Worm (Caenorhabditis elegans) whole organism, L1 larva: Measurements from ENCODE around the gene gldi-2.

ENCODE experiments used
- C16A3.4 ChIP-seq: fragments of 150-350 bp; optimal IDR thresholded peaks from 2 replicates; lab custom pipeline; 2014; ENCODE audit warnings: missing biosample characterization, missing genetic modification characterization
- aha-1 ChIP-seq: fragments of 150-350 bp; optimal IDR thresholded peaks from 2 replicates; lab custom pipeline; 2014; ENCODE audit warnings: missing biosample characterization, missing genetic modification characterization
- ama-1 ChIP-seq: fragments of 150-350 bp; optimal IDR thresholded peaks from 2 replicates; lab custom pipeline; 2014
- blmp-1 ChIP-seq: fragments of 150-350 bp; optimal IDR thresholded peaks from 2 replicates; lab custom pipeline; 2014; ENCODE audit warnings: missing biosample characterization, missing genetic modification characterization
- ceh-63 ChIP-seq: fragments of 200-800 bp; sonication (Bioruptor generic); optimal IDR thresholded peaks from 2 replicates; lab custom pipeline; 2018; ENCODE audit warnings: mild to moderate bottlenecking, missing genetic modification characterization, missing compliant biosample characterization
- ceh-82 ChIP-seq, 3 experiments: fragments of 150-350 bp in 1 of 3; sonication (generic microtip) in 2 of 3; optimal IDR thresholded peaks; 2 replicates each; lab custom pipeline; 2014 to 2017; ENCODE audit warnings: missing biosample characterization in 3 of 3, missing genetic modification characterization in 3 of 3
- dpl-1 ChIP-seq, 3 experiments: fragments of 150-350 bp in 2 of 3; sonication (generic microtip) in 1 of 3; optimal IDR thresholded peaks; 2 replicates each; lab custom pipeline; 2014 to 2017; ENCODE audit warnings: missing biosample characterization in 3 of 3, missing genetic modification characterization in 3 of 3, missing genetic modification reagents in 3 of 3
- dsc-1 ChIP-seq: sonication (generic microtip); optimal IDR thresholded peaks from 2 replicates; lab custom pipeline; 2016; ENCODE audit warnings: mild to moderate bottlenecking, missing genetic modification characterization, missing compliant biosample characterization
- efl-1 ChIP-seq, 4 experiments: fragments of 150-350 bp; optimal IDR thresholded peaks in 3 of 4; peaks in 1 of 4; 1 replicate in 1 of 4; 2 replicates in 3 of 4; lab custom pipeline; 2014; ENCODE audit warnings: missing biosample characterization in 2 of 4, missing genetic modification characterization in 2 of 4, missing genetic modification reagents in 2 of 4
- egl-13 ChIP-seq: sonication (generic microtip); optimal IDR thresholded peaks from 2 replicates; lab custom pipeline; 2016; ENCODE audit warnings: missing genotype, missing genetic modification reagents, missing genetic modification characterization, missing compliant biosample characterization
- egl-27 ChIP-seq, 2 experiments: fragments of 150-350 bp in 1 of 2; sonication (generic microtip); optimal IDR thresholded peaks; 3 replicates each; lab custom pipeline; 2017 to 2018; ENCODE audit warnings: missing biosample characterization in 2 of 2, missing genetic modification characterization in 2 of 2, missing genetic modification reagents in 2 of 2
- elt-2 ChIP-seq: sonication (generic microtip); optimal IDR thresholded peaks from 2 replicates; lab custom pipeline; 2016; ENCODE audit warnings: missing genetic modification characterization, mild to moderate bottlenecking, inconsistent platforms, missing compliant biosample characterization, missing genetic modification reagents
- ets-5 ChIP-seq: fragments of 200-800 bp; sonication (Bioruptor generic); IDR thresholded peaks from 2 replicates; pipeline ENCODE4 v1.3.6; 2022; ENCODE audit warnings: missing genetic modification characterization, missing compliant biosample characterization
- fkh-10 ChIP-seq: sonication (generic microtip); optimal IDR thresholded peaks from 2 replicates; lab custom pipeline; 2017; ENCODE audit warnings: missing biosample characterization, missing genetic modification reagents, missing genetic modification characterization
- fkh-8 ChIP-seq: sonication (generic microtip); optimal IDR thresholded peaks from 2 replicates; lab custom pipeline; 2016; ENCODE audit warnings: mild to moderate bottlenecking, missing genetic modification characterization, missing compliant biosample characterization
- fos-1 ChIP-seq: fragments of 150-350 bp; optimal IDR thresholded peaks from 2 replicates; lab custom pipeline; 2014; ENCODE audit warnings: missing biosample characterization, missing genetic modification characterization
- hlh-4 ChIP-seq: sonication (generic microtip); optimal IDR thresholded peaks from 2 replicates; lab custom pipeline; 2016; ENCODE audit warnings: mild to moderate bottlenecking, missing genetic modification characterization, missing compliant biosample characterization
- irx-1 ChIP-seq: sonication (generic microtip); optimal IDR thresholded peaks from 2 replicates; lab custom pipeline; 2016; ENCODE audit warnings: missing genetic modification characterization, missing compliant biosample characterization
- isw-1 ChIP-seq: fragments of 200-800 bp; sonication (Bioruptor generic); IDR thresholded peaks from 2 replicates; pipeline ENCODE4 v1.3.6; 2022; ENCODE audit warnings: missing genetic modification characterization, missing compliant biosample characterization
- jun-1 ChIP-seq: fragments of 150-350 bp; optimal IDR thresholded peaks from 2 replicates; lab custom pipeline; 2014; ENCODE audit warnings: missing biosample characterization, missing genetic modification reagents, missing genetic modification characterization
- lin-14 ChIP-seq: fragments of 200-800 bp; sonication (Bioruptor generic); optimal IDR thresholded peaks from 2 replicates; lab custom pipeline; 2018; ENCODE audit warnings: mild to moderate bottlenecking, missing genetic modification characterization, moderate library complexity, missing compliant biosample characterization
- mdl-1 ChIP-seq, 2 experiments: fragments of 150-350 bp; optimal IDR thresholded peaks; 2 replicates each; lab custom pipeline; 2014 to 2017; ENCODE audit warnings: missing biosample characterization in 2 of 2, missing genetic modification characterization in 2 of 2, inconsistent platforms in 1 of 2
- mef-2 ChIP-seq: fragments of 150-350 bp; optimal IDR thresholded peaks from 2 replicates; lab custom pipeline; 2014; ENCODE audit warnings: missing biosample characterization, missing genetic modification characterization
- nhr-12 ChIP-seq: sonication (generic microtip); optimal IDR thresholded peaks from 2 replicates; lab custom pipeline; 2017; ENCODE audit warnings: missing biosample characterization, missing genetic modification characterization
- nhr-19 ChIP-seq: fragments of 200-800 bp; sonication (Bioruptor generic); conservative IDR thresholded peaks from 2 replicates; pipeline ENCODE4 v1.3.6; 2022; ENCODE audit warnings: missing genetic modification characterization, missing compliant biosample characterization
- nhr-71 ChIP-seq: sonication (generic microtip); optimal IDR thresholded peaks from 2 replicates; lab custom pipeline; 2016; ENCODE audit warnings: mild to moderate bottlenecking, missing genetic modification characterization, moderate library complexity, missing compliant biosample characterization
- nhr-85 ChIP-seq: sonication (generic microtip); peaks from one replicate; lab custom pipeline; 2016; ENCODE audit warnings: missing genetic modification characterization, inconsistent platforms, missing compliant biosample characterization
- pax-3 ChIP-seq: fragments of 200-800 bp; sonication (Bioruptor generic); optimal IDR thresholded peaks from 2 replicates; lab custom pipeline; 2018; ENCODE audit warnings: mild to moderate bottlenecking, missing genetic modification characterization, moderate library complexity, missing compliant biosample characterization
- pqm-1 ChIP-seq: sonication (generic microtip); optimal IDR thresholded peaks from 3 replicates; lab custom pipeline; 2017; ENCODE audit warnings: missing biosample characterization, missing genetic modification characterization
- rnt-1 ChIP-seq: sonication (generic microtip); optimal IDR thresholded peaks from 2 replicates; lab custom pipeline; 2016; ENCODE audit warnings: mild to moderate bottlenecking, missing genetic modification characterization, moderate library complexity, missing compliant biosample characterization
- snu-23 ChIP-seq: sonication (generic microtip); optimal IDR thresholded peaks from 2 replicates; lab custom pipeline; 2016; ENCODE audit warnings: missing genetic modification characterization, missing compliant biosample characterization
- sox-4 ChIP-seq: sonication (generic microtip); optimal IDR thresholded peaks from 2 replicates; lab custom pipeline; 2016; ENCODE audit warnings: missing genetic modification characterization, missing compliant biosample characterization
- sptf-1 ChIP-seq: fragments of 150-350 bp; optimal IDR thresholded peaks from 2 replicates; lab custom pipeline; 2014; ENCODE audit warnings: missing biosample characterization, missing genetic modification characterization
- unc-130 ChIP-seq: fragments of 150-350 bp; optimal IDR thresholded peaks from 2 replicates; lab custom pipeline; 2017; ENCODE audit warnings: missing biosample characterization, missing genetic modification characterization, inconsistent platforms
- unc-98 ChIP-seq: fragments of 200-800 bp; sonication (Bioruptor generic); IDR thresholded peaks from 2 replicates; pipeline ENCODE4 v1.3.6; 2022; ENCODE audit warnings: missing genetic modification characterization, missing compliant biosample characterization
- xbp-1 ChIP-seq: sonication (generic microtip); optimal IDR thresholded peaks from 2 replicates; lab custom pipeline; 2016; ENCODE audit warnings: missing genetic modification characterization, missing compliant biosample characterization
- ztf-11 ChIP-seq, 2 experiments: sonication (generic microtip); optimal IDR thresholded peaks; 2 replicates each; lab custom pipeline; 2016 to 2017; ENCODE audit warnings: missing genetic modification characterization in 2 of 2, missing biosample characterization in 1 of 2, missing compliant biosample characterization in 1 of 2
- ztf-4 ChIP-seq: fragments of 150-350 bp; optimal IDR thresholded peaks from 2 replicates; lab custom pipeline; 2014; ENCODE audit warnings: missing biosample characterization, missing genetic modification characterization

The gldi-2 gene

ce11 chrII:6830012-6830411, 46.8 kb downstream of the gldi-2 start (continued):
- no peak for TF ChIP-seq pqm-1 (tag; lab: Kevin White, UChicago)
- TF ChIP-seq snu-23, result peak; percentile 2
- no peak for TF ChIP-seq isw-1
- TF ChIP-seq jun-1 (tag; lab: Kevin White, UChicago), result no peak
- TF ChIP-seq dsc-1, result no peak
- TF ChIP-seq unc-98 (GFP tag; lab: Robert Waterston, UW), result no peak
- TF ChIP-seq sox-4 (tag; lab: Kevin White, UChicago), result no peak
- no peak for TF ChIP-seq ztf-11 (tag; optimal IDR thresholded peaks at IDR 0.05; lab: Kevin White, UChicago)
- no peak for TF ChIP-seq C16A3.4
- no peak for TF ChIP-seq ztf-4
- no peak for TF ChIP-seq ceh-63 (GFP tag; lab: Kevin White, UChicago)
- TF ChIP-seq ama-1 (lab: Kevin White, UChicago), result no peak

- TF ChIP-seq efl-1 (optimal IDR thresholded peaks at IDR 0.05; lab: Kevin White, UChicago) (no peak), efl-1 (GFP tag; optimal IDR thresholded peaks at IDR 0.05 in 1 of 2; lab: Kevin White, UChicago) (peak in 1 of 2 experiments; percentile 16), mef-2 (tag; lab: Kevin White, UChicago) (no peak), blmp-1 (peak; percentile 72), ztf-4 (no peak), nhr-85 (tag; lab: Kevin White, UChicago) (peak; percentile 74)
- TF ChIP-seq, all 84 proteins: peak for 3
Measured at ce11 chrII:6830923-6831322, 47.7 kb downstream of the gldi-2 start.

DNA sequence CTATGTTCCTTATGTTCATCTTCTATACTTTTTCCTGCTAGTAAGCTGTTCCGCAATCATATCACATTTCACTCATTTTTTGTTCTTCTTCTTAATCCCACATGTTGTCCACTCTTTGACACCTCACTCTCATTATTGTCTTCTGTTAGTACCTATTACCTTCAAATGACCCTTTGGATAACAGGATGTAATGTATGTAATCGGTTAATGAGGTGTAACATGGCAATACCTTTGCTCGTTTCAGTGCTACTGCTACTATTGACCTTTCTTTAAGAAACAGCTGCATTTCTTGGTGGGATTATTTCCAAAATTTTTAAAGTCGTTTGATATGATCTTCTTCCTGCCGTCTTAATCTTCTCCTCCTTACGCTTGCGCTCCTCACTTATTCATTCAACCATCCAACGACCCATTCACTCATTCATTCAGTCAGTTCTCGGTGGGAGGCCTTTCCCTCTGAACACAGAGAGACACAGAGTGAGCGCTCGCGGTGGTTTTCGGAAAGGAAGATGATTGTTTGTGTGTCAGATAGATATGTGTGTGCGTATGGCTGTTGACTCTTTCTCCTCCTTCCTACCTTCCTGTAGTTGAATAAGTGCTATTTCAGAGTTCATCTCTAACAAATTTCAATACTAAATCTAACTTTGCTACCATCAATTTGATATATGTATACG, 48.4 kb downstream of the gldi-2 start:
- TF ChIP-seq efl-1 (optimal IDR thresholded peaks at IDR 0.05; lab: Kevin White, UChicago), result no peak
- peak in 1 of 2 experiments; percentile 66 for TF ChIP-seq efl-1 (GFP tag; optimal IDR thresholded peaks at IDR 0.05 in 1 of 2; lab: Kevin White, UChicago)
- no peak for TF ChIP-seq aha-1 (tag; lab: Kevin White, UChicago)
- no peak for TF ChIP-seq fos-1 (tag; lab: Kevin White, UChicago)
- TF ChIP-seq nhr-19, result no peak
- peak; percentile 61 for TF ChIP-seq lin-14
- TF ChIP-seq dsc-1, result peak; percentile 21
- peak; percentile 32 for TF ChIP-seq blmp-1
- peak; percentile 6 for TF ChIP-seq rnt-1 (tag; lab: Kevin White, UChicago)
- peak in 1 of 3 experiments; percentile 6 for TF ChIP-seq ceh-82 (tag; optimal IDR thresholded peaks at IDR 0.05; lab: Kevin White, UChicago)
- TF ChIP-seq, all 84 proteins: peak for 6

- TF ChIP-seq sptf-1 (tag; lab: Kevin White, UChicago), result no peak
- TF ChIP-seq fos-1 (tag; lab: Kevin White, UChicago), result no peak
- no peak for TF ChIP-seq dpl-1 (GFP tag; optimal IDR thresholded peaks at IDR 0.05; lab: Kevin White, UChicago)
- no peak for TF ChIP-seq efl-1 (optimal IDR thresholded peaks at IDR 0.05; lab: Kevin White, UChicago)
- TF ChIP-seq efl-1 (GFP tag; optimal IDR thresholded peaks at IDR 0.05 in 1 of 2; lab: Kevin White, UChicago), result peak in 1 of 2 experiments; percentile 70
- TF ChIP-seq fkh-10 (GFP tag; lab: Kevin White, UChicago), result peak; percentile 52
Measured at ce11 chrII:6832207-6832606, 49.0 kb downstream of the gldi-2 start.

DNA sequence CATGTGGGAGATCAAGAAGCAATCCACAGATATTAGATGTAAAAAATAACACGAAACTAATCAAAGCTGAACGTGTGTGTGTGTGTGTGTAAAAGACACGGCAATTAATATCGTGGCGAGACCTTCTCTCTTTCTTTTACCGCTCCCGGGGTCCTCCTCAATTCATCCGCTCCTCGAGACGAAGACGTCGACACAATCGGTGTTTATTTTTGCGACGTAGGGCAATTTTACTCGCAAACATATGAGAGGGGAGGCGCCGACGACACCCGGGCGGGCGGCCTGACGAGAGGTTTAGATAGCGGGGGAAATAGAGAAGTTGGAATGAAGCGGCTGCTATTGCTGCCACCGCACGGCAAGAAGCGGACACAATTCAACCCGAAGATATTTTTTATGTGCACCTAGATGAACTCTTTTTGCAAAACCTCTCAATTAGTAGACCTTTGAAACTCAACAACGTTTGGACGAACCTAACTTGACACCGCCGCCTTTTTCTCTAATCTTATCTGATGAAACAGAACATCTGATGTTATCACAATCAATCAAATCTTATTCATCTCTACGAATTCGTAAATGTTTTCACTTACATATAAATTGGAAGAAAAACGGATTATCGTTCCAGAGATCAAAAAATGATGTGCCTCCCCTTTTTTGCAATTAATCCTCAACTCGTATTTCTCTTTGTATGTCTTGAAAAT, 49.6 kb downstream of the gldi-2 start:
- TF ChIP-seq nhr-85 (tag; lab: Kevin White, UChicago) (peak; percentile 80), aha-1 (tag; lab: Kevin White, UChicago) (no peak), unc-130 (tag; lab: Kevin White, UChicago) (no peak), egl-27 (tag; optimal IDR thresholded peaks at IDR 0.05; lab: Kevin White, UChicago) (peak in 1 of 2 experiments; percentile 62), pax-3 (tag; lab: Kevin White, UChicago) (no peak), mdl-1 (tag; optimal IDR thresholded peaks at IDR 0.05; lab: Kevin White, UChicago) (no peak), egl-13 (tag; lab: Kevin White, UChicago) (no peak), nhr-12 (tag; lab: Kevin White, UChicago) (no peak), nhr-71 (peak; percentile 29), rnt-1 (tag; lab: Kevin White, UChicago) (peak; percentile 14), efl-1 (optimal IDR thresholded peaks at IDR 0.05; lab: Kevin White, UChicago) (no peak), efl-1 (GFP tag; optimal IDR thresholded peaks at IDR 0.05 in 1 of 2; lab: Kevin White, UChicago) (peak in 1 of 2 experiments; percentile 70), lin-14 (peak; percentile 65), xbp-1 (tag; lab: Kevin White, UChicago) (no peak), ets-5 (GFP tag; lab: Robert Waterston, UW) (no peak), hlh-4 (tag; lab: Kevin White, UChicago) (no peak), fkh-8 (tag; lab: Kevin White, UChicago) (no peak), elt-2 (tag; lab: Kevin White, UChicago) (no peak), dsc-1 (peak; percentile 46), blmp-1 (peak; percentile 46), irx-1 (tag; lab: Kevin White, UChicago) (peak; percentile 39)
